Worm (Caenorhabditis elegans) whole organism, mixed stage, embryonic: ENCODE data around the gene ins-8.

ENCODE experiments used
- bed-3 ChIP-seq: fragments of 200-800 bp; sonication (Bioruptor generic); optimal IDR thresholded peaks from 3 replicates; lab custom pipeline; 2018; ENCODE audit warnings: mild to moderate bottlenecking, missing genetic modification characterization, moderate library complexity, missing compliant biosample characterization
- blmp-1 ChIP-seq: fragments of 150-350 bp; optimal IDR thresholded peaks from 2 replicates; lab custom pipeline; 2014; ENCODE audit warnings: missing biosample characterization, missing genetic modification characterization
- ceh-39 ChIP-seq: fragments of 150-350 bp; optimal IDR thresholded peaks from 2 replicates; lab custom pipeline; 2014; ENCODE audit warnings: missing biosample characterization, missing genetic modification characterization
- ceh-83 ChIP-seq: fragments of 200-800 bp; sonication (Bioruptor generic); optimal IDR thresholded peaks from 2 replicates; lab custom pipeline; 2018; ENCODE audit warnings: mild to moderate bottlenecking, missing genetic modification characterization, missing compliant biosample characterization
- ces-1 ChIP-seq: fragments of 150-350 bp; optimal IDR thresholded peaks from 2 replicates; lab custom pipeline; 2014; ENCODE audit warnings: missing biosample characterization, missing genetic modification reagents, missing genetic modification characterization
- cnd-1 ChIP-seq: fragments of 200-800 bp; sonication (Bioruptor generic); optimal IDR thresholded peaks from 2 replicates; lab custom pipeline; 2018; ENCODE audit warnings: mild to moderate bottlenecking, missing genetic modification characterization, missing compliant biosample characterization
- drap-1 ChIP-seq: fragments of 200-800 bp; sonication (Bioruptor generic); optimal IDR thresholded peaks from 3 replicates; lab custom pipeline; 2018; ENCODE audit warnings: mild to moderate bottlenecking, missing genetic modification characterization, missing compliant biosample characterization
- elt-3 ChIP-seq: fragments of 150-350 bp; optimal IDR thresholded peaks from 2 replicates; lab custom pipeline; 2014; ENCODE audit warnings: missing biosample characterization, missing genetic modification characterization
- flh-1 ChIP-seq: fragments of 200-800 bp; sonication (Bioruptor generic); optimal IDR thresholded peaks from 2 replicates; lab custom pipeline; 2018; ENCODE audit warnings: mild to moderate bottlenecking, missing genetic modification characterization, moderate library complexity, missing compliant biosample characterization
- ham-2 ChIP-seq: fragments of 200-800 bp; sonication (Bioruptor generic); optimal IDR thresholded peaks from 2 replicates; lab custom pipeline; 2018; ENCODE audit warnings: mild to moderate bottlenecking, missing genetic modification characterization, missing compliant biosample characterization
- hlh-1 ChIP-seq: fragments of 150-350 bp; optimal IDR thresholded peaks from 2 replicates; lab custom pipeline; 2014; ENCODE audit warnings: missing biosample characterization, missing genetic modification reagents, missing genetic modification characterization
- lin-13 ChIP-seq: fragments of 150-350 bp; optimal IDR thresholded peaks from 2 replicates; lab custom pipeline; 2014; ENCODE audit warnings: missing biosample characterization, missing genetic modification characterization
- lsy-2 ChIP-seq: fragments of 150-350 bp; optimal IDR thresholded peaks from 2 replicates; lab custom pipeline; 2014; ENCODE audit warnings: missing biosample characterization, missing genetic modification characterization
- mab-5 ChIP-seq: fragments of 150-350 bp; optimal IDR thresholded peaks from 2 replicates; lab custom pipeline; 2014; ENCODE audit warnings: missing biosample characterization, missing genetic modification characterization
- mep-1 ChIP-seq: fragments of 150-350 bp; optimal IDR thresholded peaks from 2 replicates; lab custom pipeline; 2017; ENCODE audit warnings: missing biosample characterization, missing genetic modification reagents, missing genetic modification characterization, inconsistent platforms
- mls-2 ChIP-seq: sonication (generic microtip); optimal IDR thresholded peaks from 2 replicates; lab custom pipeline; 2016; ENCODE audit warnings: mild to moderate bottlenecking, missing genetic modification characterization, moderate library complexity, missing compliant biosample characterization
- nhr-2 ChIP-seq: fragments of 150-350 bp; optimal IDR thresholded peaks from 2 replicates; lab custom pipeline; 2014; ENCODE audit warnings: missing biosample characterization, missing genetic modification characterization
- nhr-237 ChIP-seq: fragments of 150-350 bp; optimal IDR thresholded peaks from 2 replicates; lab custom pipeline; 2014; ENCODE audit warnings: missing biosample characterization, missing genetic modification characterization
- nhr-28 ChIP-seq: fragments of 150-350 bp; optimal IDR thresholded peaks from 2 replicates; lab custom pipeline; 2014; ENCODE audit warnings: missing biosample characterization, missing genetic modification characterization
- nhr-76 ChIP-seq: sonication (generic microtip); optimal IDR thresholded peaks from 2 replicates; lab custom pipeline; 2017; ENCODE audit warnings: missing biosample characterization, missing genetic modification characterization
- pha-4 ChIP-seq: fragments of 150-350 bp; optimal IDR thresholded peaks from 2 replicates; lab custom pipeline; 2018; ENCODE audit warnings: missing biosample characterization, missing genetic modification reagents, missing genetic modification characterization
- sem-2 ChIP-seq: fragments of 200-800 bp; sonication (Bioruptor generic); optimal IDR thresholded peaks from 2 replicates; lab custom pipeline; 2018; ENCODE audit warnings: mild to moderate bottlenecking, missing genetic modification characterization, missing compliant biosample characterization
- snpc-4 ChIP-seq: fragments of 150-350 bp; optimal IDR thresholded peaks from 2 replicates; lab custom pipeline; 2014; ENCODE audit warnings: missing biosample characterization, missing genetic modification characterization
- sptf-1 ChIP-seq: sonication (generic microtip); optimal IDR thresholded peaks from 2 replicates; lab custom pipeline; 2017; ENCODE audit warnings: mild to moderate bottlenecking, missing genetic modification characterization, moderate library complexity, missing compliant biosample characterization
- tbx-8 ChIP-seq: fragments of 200-800 bp; sonication (Bioruptor generic); optimal IDR thresholded peaks from 2 replicates; lab custom pipeline; 2018; ENCODE audit warnings: mild to moderate bottlenecking, missing genetic modification characterization, moderate library complexity, missing compliant biosample characterization
- unc-120 ChIP-seq: sonication (generic microtip); optimal IDR thresholded peaks from 2 replicates; lab custom pipeline; 2017; ENCODE audit warnings: missing genetic modification characterization, missing compliant biosample characterization; ENCODE audit not compliant: poor library complexity, severe bottlenecking
- unc-39 ChIP-seq: fragments of 150-350 bp; optimal IDR thresholded peaks from 2 replicates; lab custom pipeline; 2014; ENCODE audit warnings: missing biosample characterization, missing genetic modification characterization
- unc-62 ChIP-seq: fragments of 150-350 bp; optimal IDR thresholded peaks from 2 replicates; lab custom pipeline; 2014; ENCODE audit warnings: missing biosample characterization, missing genetic modification reagents, missing genetic modification characterization
- zip-8 ChIP-seq: fragments of 150-350 bp; optimal IDR thresholded peaks from 2 replicates; lab custom pipeline; 2014; ENCODE audit warnings: missing biosample characterization, missing genetic modification characterization
- ztf-11 ChIP-seq: fragments of 150-350 bp; optimal IDR thresholded peaks from 2 replicates; lab custom pipeline; 2014; ENCODE audit warnings: missing biosample characterization, missing genetic modification characterization

The ins-8 gene

ce11 chrIV:9717844-9718243 lies 37.1 kb upstream of the ins-8 start:
- TF ChIP-seq lsy-2 (tag; lab: Kevin White, UChicago) (no peak), pha-4 (tag; lab: Kevin White, UChicago) (no peak), ceh-39 (tag; lab: Kevin White, UChicago) (no peak)

DNA sequence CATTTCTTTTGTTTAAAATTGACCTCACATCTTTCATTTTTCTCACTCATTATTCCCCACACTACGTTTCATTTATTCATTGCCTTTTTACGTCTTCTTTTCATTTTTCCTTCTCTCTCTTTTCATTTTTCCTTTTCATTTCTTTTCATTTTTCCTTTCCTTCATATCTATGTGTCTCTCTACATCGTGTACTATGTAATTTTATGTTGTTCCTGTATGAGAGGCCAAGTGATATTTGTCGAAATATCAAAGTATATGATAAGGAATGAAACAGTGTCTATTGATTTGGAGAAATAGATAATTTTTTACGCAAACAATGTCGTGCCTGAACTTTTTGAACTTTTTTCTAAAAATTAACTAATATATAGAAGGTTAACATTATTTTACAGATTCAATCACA lies 35.7 kb upstream of the ins-8 start:
- TF ChIP-seq nhr-76 (tag; lab: Kevin White, UChicago), result no peak
- TF ChIP-seq flh-1 (GFP tag; lab: Kevin White, UChicago), result no peak
- TF ChIP-seq snpc-4, result no peak
- no peak for TF ChIP-seq cnd-1 (tag; lab: Kevin White, UChicago)
- no peak for TF ChIP-seq mab-5
- TF ChIP-seq lin-13, result no peak
- no peak for TF ChIP-seq nhr-237 (tag; lab: Kevin White, UChicago)
- no peak for TF ChIP-seq unc-39 (tag; lab: Kevin White, UChicago)
- TF ChIP-seq blmp-1, result peak; percentile 92

DNA sequence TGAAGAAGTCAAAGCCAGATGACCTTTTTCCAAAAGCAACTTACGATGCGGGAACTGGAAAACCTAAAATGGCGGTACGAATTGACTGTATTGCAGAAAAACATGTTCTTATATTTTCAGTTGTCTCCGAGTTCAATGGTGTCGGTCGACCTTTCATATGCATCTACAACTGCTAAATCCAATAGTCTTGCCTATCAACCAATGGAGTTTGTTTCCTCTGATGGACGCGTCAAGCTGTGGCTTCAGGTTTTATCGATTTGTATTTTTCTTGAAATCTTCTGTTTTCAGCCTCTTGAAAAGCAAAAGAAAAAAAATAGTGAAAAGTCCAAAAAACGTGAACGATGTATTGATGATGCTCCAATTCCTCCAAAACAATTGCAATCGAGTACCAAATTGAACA lies 33.5 kb upstream of the ins-8 start:
- TF ChIP-seq nhr-2 (tag; lab: Kevin White, UChicago), result no peak
- no peak for TF ChIP-seq unc-62 (GFP tag; lab: Kevin White, UChicago)
- TF ChIP-seq ztf-11 (tag; lab: Kevin White, UChicago), result no peak
- TF ChIP-seq flh-1 (GFP tag; lab: Kevin White, UChicago), result no peak
- no peak for TF ChIP-seq zip-8 (tag; lab: Kevin White, UChicago)
- no peak for TF ChIP-seq sptf-1
- no peak for TF ChIP-seq elt-3 (tag; lab: Kevin White, UChicago)
- no peak for TF ChIP-seq mab-5
- TF ChIP-seq nhr-76 (tag; lab: Kevin White, UChicago), result no peak
- TF ChIP-seq ceh-83 (GFP tag; lab: Kevin White, UChicago), result no peak
- no peak for TF ChIP-seq drap-1 (GFP tag; lab: Kevin White, UChicago)
- TF ChIP-seq nhr-237 (tag; lab: Kevin White, UChicago), result no peak
- TF ChIP-seq nhr-28 (tag; lab: Kevin White, UChicago), result no peak

DNA sequence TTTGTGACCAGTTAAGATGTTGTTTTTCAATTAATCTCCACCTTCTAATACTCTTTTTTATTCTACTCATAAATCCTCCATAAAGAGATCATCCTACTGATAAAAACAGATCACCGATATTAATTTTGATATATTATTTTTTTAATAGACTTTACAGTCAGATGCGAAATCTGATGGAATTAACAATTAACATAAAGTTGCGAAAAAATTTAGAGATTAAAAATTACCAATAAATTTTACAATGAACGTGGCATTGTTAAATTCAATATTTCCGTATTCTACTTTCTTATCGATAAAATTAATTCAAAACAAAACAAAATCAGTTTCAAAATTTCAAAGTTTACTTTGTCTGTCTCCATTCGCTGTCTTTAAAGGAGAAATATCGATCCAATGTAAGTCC lies 32.0 kb upstream of the ins-8 start, which contains the start of gene K01H12.4:
Gene K01H12.4 (plus strand): TSS at position 301 of the 400 bp plus-strand sequence.
- TF ChIP-seq snpc-4 (no peak), mls-2 (no peak), tbx-8 (GFP tag; lab: Kevin White, UChicago) (no peak), sem-2 (GFP tag; lab: Kevin White, UChicago) (no peak), ces-1 (GFP tag; lab: Kevin White, UChicago) (no peak), nhr-28 (tag; lab: Kevin White, UChicago) (no peak), elt-3 (tag; lab: Kevin White, UChicago) (no peak), cnd-1 (tag; lab: Kevin White, UChicago) (no peak), ztf-11 (tag; lab: Kevin White, UChicago) (no peak)

- TF ChIP-seq mep-1 (tag; lab: Kevin White, UChicago) (no peak), bed-3 (no peak), nhr-237 (tag; lab: Kevin White, UChicago) (no peak), ham-2 (GFP tag; lab: Kevin White, UChicago) (no peak), nhr-2 (tag; lab: Kevin White, UChicago) (no peak), unc-120 (tag; lab: Kevin White, UChicago) (no peak), unc-39 (tag; lab: Kevin White, UChicago) (no peak), pha-4 (tag; lab: Kevin White, UChicago) (no peak), zip-8 (tag; lab: Kevin White, UChicago) (no peak), sptf-1 (no peak), ceh-83 (GFP tag; lab: Kevin White, UChicago) (no peak), sem-2 (GFP tag; lab: Kevin White, UChicago) (no peak), lin-13 (no peak), cnd-1 (tag; lab: Kevin White, UChicago) (no peak)
Measured at ce11 chrIV:9709887-9710286, 29.1 kb upstream of the ins-8 start, which contains the start of gene nhr-38. Gene nhr-38 (plus strand): TSS chrIV:9710187.

DNA sequence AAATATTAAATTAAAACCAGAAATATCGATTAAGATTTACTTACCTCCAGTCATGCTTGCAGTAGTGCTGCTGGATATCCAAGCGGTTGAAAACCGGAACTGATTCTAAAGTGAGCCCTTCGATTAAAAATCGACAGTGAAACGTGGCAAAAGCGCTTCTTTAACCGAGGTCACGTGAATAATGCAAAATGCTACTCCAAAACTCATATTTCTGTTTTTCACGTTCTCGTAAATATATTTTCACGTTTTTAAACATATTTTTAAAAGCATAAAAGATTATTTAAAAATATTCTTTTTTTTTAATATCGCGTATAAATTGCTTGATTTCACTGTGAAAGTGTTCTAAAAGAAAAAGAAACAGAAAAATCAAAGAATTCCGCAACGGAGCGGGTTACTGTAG lies 28.5 kb upstream of the ins-8 start, which contains the start of gene ant-1.3:
Gene ant-1.3 (minus strand): TSS at position 101 of the 400 bp plus-strand sequence.
- TF ChIP-seq ces-1 (GFP tag; lab: Kevin White, UChicago) (no peak), mep-1 (tag; lab: Kevin White, UChicago) (no peak), nhr-28 (tag; lab: Kevin White, UChicago) (no peak), snpc-4 (no peak), sptf-1 (no peak), bed-3 (no peak), ceh-39 (tag; lab: Kevin White, UChicago) (no peak), zip-8 (tag; lab: Kevin White, UChicago) (no peak), nhr-76 (tag; lab: Kevin White, UChicago) (no peak), hlh-1 (tag; lab: Kevin White, UChicago) (no peak), tbx-8 (GFP tag; lab: Kevin White, UChicago) (no peak), cnd-1 (tag; lab: Kevin White, UChicago) (no peak), lsy-2 (tag; lab: Kevin White, UChicago) (no peak), flh-1 (GFP tag; lab: Kevin White, UChicago) (no peak), elt-3 (tag; lab: Kevin White, UChicago) (no peak), nhr-237 (tag; lab: Kevin White, UChicago) (no peak), ham-2 (GFP tag; lab: Kevin White, UChicago) (no peak), ztf-11 (tag; lab: Kevin White, UChicago) (no peak)
